Fruit fly (Drosophila melanogaster) whole organism, adult: ENCODE data around the gene dl.
A peak's percentile ranks its signal among the peaks of the same experiment; 100 is the strongest.

ENCODE experiments used
- CG14711 ChIP-seq: fragments of 200-800 bp; sonication (Bioruptor generic); optimal IDR thresholded peaks from 2 replicates; lab custom pipeline; 2018; ENCODE audit warnings: missing biosample characterization, mild to moderate bottlenecking, missing genetic modification characterization, moderate library complexity
- CG33017 ChIP-seq: fragments of 200-800 bp; sonication (Bioruptor generic); optimal IDR thresholded peaks from 2 replicates; lab custom pipeline; 2018; ENCODE audit warnings: missing biosample characterization, mild to moderate bottlenecking, missing genetic modification characterization, moderate library complexity
- CG7101 ChIP-seq: fragments of 200-800 bp; sonication (Bioruptor generic); optimal IDR thresholded peaks from 2 replicates; lab custom pipeline; 2018; ENCODE audit warnings: missing biosample characterization, mild to moderate bottlenecking, missing genetic modification characterization, moderate library complexity
- Clk ChIP-seq: fragments of 200-800 bp; sonication (Bioruptor generic); optimal IDR thresholded peaks from 2 replicates; lab custom pipeline; 2017; ENCODE audit warnings: missing biosample characterization, missing genetic modification characterization
- Hr96 ChIP-seq: fragments of 200-800 bp; sonication (Bioruptor generic); optimal IDR thresholded peaks from 2 replicates; lab custom pipeline; 2016; ENCODE audit warnings: missing biosample characterization, missing genetic modification characterization
- Mnt ChIP-seq: fragments of 200-800 bp; sonication (Bioruptor generic); optimal IDR thresholded peaks from 2 replicates; lab custom pipeline; 2016; ENCODE audit warnings: missing biosample characterization, mild to moderate bottlenecking, missing genetic modification characterization
- bab1 ChIP-seq: fragments of 200-800 bp; sonication (Bioruptor generic); optimal IDR thresholded peaks from 3 replicates; lab custom pipeline; 2019; ENCODE audit warnings: missing biosample characterization, mild to moderate bottlenecking, missing genetic modification characterization, moderate library complexity
- cic ChIP-seq: fragments of 200-800 bp; sonication (Bioruptor generic); optimal IDR thresholded peaks from 2 replicates; lab custom pipeline; 2017; ENCODE audit warnings: missing biosample characterization, mild to moderate bottlenecking, missing genetic modification characterization, moderate library complexity
- cnc ChIP-seq, 2 experiments: fragments of >200 bp; optimal IDR thresholded peaks; 2 replicates each; lab custom pipeline; 2017
- pad ChIP-seq: fragments of 200-800 bp; sonication (Bioruptor generic); optimal IDR thresholded peaks from 3 replicates; lab custom pipeline; 2017; ENCODE audit warnings: missing biosample characterization, missing genetic modification characterization, mild to moderate bottlenecking, moderate library complexity, missing genetic modification reagents

dm6 chr2L:17387735-17388367 lies 62.3 kb downstream of the dl start:
- TF ChIP-seq Mnt (GFP tag; lab: Kevin White, UChicago) (peak; percentile 12), bab1 (no peak), pad (GFP tag; lab: Kevin White, UChicago) (peak; percentile 1), cnc (optimal IDR thresholded peaks at IDR 0.05; lab: Kevin White, UChicago) (no peak), cic (GFP tag; lab: Kevin White, UChicago) (peak; percentile 55), Clk (GFP tag; lab: Kevin White, UChicago) (no peak), Hr96 (GFP tag; lab: Kevin White, UChicago) (no peak), CG14711 (tag; lab: Kevin White, UChicago) (no peak), CG33017 (tag; lab: Kevin White, UChicago) (no peak), CG7101 (tag; lab: Kevin White, UChicago) (peak; percentile 44)
